Fruit fly (Drosophila melanogaster) whole organism, embryonic: ENCODE results near the gene CG12239.

Experiments used
- Blimp-1 ChIP-seq: fragments of 200-800 bp; sonication (Bioruptor generic); optimal IDR thresholded peaks from 3 replicates; lab custom pipeline; 2018; ENCODE audit warnings: missing biosample characterization, missing genetic modification characterization, mild to moderate bottlenecking, moderate library complexity, missing genetic modification reagents
- C15 ChIP-seq: fragments of 200-800 bp; sonication (Bioruptor generic); IDR thresholded peaks from 3 replicates; pipeline ENCODE4 v1.3.6; 2022; ENCODE audit warnings: missing biosample characterization, missing genetic modification characterization
- CG10654 ChIP-seq: fragments of 200-800 bp; sonication (Bioruptor generic); optimal IDR thresholded peaks from 2 replicates; lab custom pipeline; 2016; ENCODE audit warnings: missing biosample characterization, missing genetic modification characterization
- CG11085 ChIP-seq: fragments of 200-800 bp; sonication (Bioruptor generic); IDR thresholded peaks from 2 replicates; pipeline ENCODE4 v1.3.6; 2022; ENCODE audit warnings: missing biosample characterization, missing genetic modification characterization
- CG11560 ChIP-seq: fragments of 200-800 bp; sonication (Bioruptor generic); IDR thresholded peaks from 3 replicates; pipeline ENCODE4 v1.3.6; 2022; ENCODE audit warnings: missing biosample characterization, missing genetic modification characterization
- CG12071 ChIP-seq: fragments of 200-800 bp; sonication (Bioruptor generic); optimal IDR thresholded peaks from 3 replicates; lab custom pipeline; 2018; ENCODE audit warnings: missing biosample characterization, mild to moderate bottlenecking, missing genetic modification characterization
- CG12659 ChIP-seq: fragments of 200-800 bp; sonication (Bioruptor generic); optimal IDR thresholded peaks from 3 replicates; lab custom pipeline; 2017; ENCODE audit warnings: mild to moderate bottlenecking, missing biosample characterization, missing genetic modification reagents, missing genetic modification characterization
- CG15479 ChIP-seq: fragments of 200-800 bp; sonication (Bioruptor generic); optimal IDR thresholded peaks from 3 replicates; lab custom pipeline; 2019; ENCODE audit warnings: missing biosample characterization, mild to moderate bottlenecking, missing genetic modification characterization, moderate library complexity
- CG1603 ChIP-seq: fragments of 200-800 bp; sonication (Bioruptor generic); optimal IDR thresholded peaks from 2 replicates; lab custom pipeline; 2019; ENCODE audit warnings: missing biosample characterization, mild to moderate bottlenecking, missing genetic modification characterization, moderate library complexity
- CG17385 ChIP-seq: fragments of 200-800 bp; sonication (Bioruptor generic); optimal IDR thresholded peaks from 3 replicates; lab custom pipeline; 2018; ENCODE audit warnings: missing biosample characterization, mild to moderate bottlenecking, missing genetic modification characterization
- CG17802 ChIP-seq: fragments of 200-800 bp; sonication (Bioruptor generic); optimal IDR thresholded peaks from 2 replicates; lab custom pipeline; 2018; ENCODE audit warnings: missing biosample characterization, mild to moderate bottlenecking, missing genetic modification characterization, moderate library complexity
- CG1792 ChIP-seq: fragments of 200-800 bp; sonication (Bioruptor generic); optimal IDR thresholded peaks from 2 replicates; lab custom pipeline; 2016; ENCODE audit warnings: missing biosample characterization, missing genetic modification characterization
- CG18262 ChIP-seq: fragments of 200-800 bp; optimal IDR thresholded peaks from 3 replicates; lab custom pipeline; 2019; ENCODE audit warnings: missing biosample characterization, mild to moderate bottlenecking, missing genetic modification characterization, moderate library complexity
- CG2199 ChIP-seq: fragments of 200-800 bp; sonication (Bioruptor generic); IDR thresholded peaks from 3 replicates; pipeline ENCODE4 v1.3.6; 2022; ENCODE audit warnings: missing biosample characterization, missing genetic modification characterization
- CG3281 ChIP-seq: fragments of 200-800 bp; sonication (Bioruptor generic); optimal IDR thresholded peaks from 3 replicates; lab custom pipeline; 2017; ENCODE audit warnings: missing biosample characterization, mild to moderate bottlenecking, missing genetic modification characterization
- CG4404 ChIP-seq: fragments of 200-800 bp; sonication (Bioruptor generic); IDR thresholded peaks from 2 replicates; pipeline ENCODE4 v1.3.6; 2022; ENCODE audit warnings: missing biosample characterization, missing genetic modification characterization
- CG6175 ChIP-seq: fragments of 200-800 bp; sonication (Bioruptor generic); IDR thresholded peaks from 3 replicates; pipeline ENCODE4 v1.3.6; 2022; ENCODE audit warnings: missing biosample characterization, missing genetic modification characterization
- CG6791 ChIP-seq: fragments of 200-800 bp; sonication (Bioruptor generic); IDR thresholded peaks from 3 replicates; pipeline ENCODE4 v1.3.6; 2022; ENCODE audit warnings: missing biosample characterization, missing genetic modification characterization; ENCODE audit not compliant: partially characterized antibody
- CG8089 ChIP-seq: fragments of 200-800 bp; sonication (Bioruptor generic); optimal IDR thresholded peaks from 3 replicates; lab custom pipeline; 2016; ENCODE audit warnings: missing biosample characterization, missing genetic modification characterization
- CG8359 ChIP-seq: fragments of 200-800 bp; sonication (Bioruptor generic); optimal IDR thresholded peaks from 2 replicates; lab custom pipeline; 2017; ENCODE audit warnings: missing biosample characterization, mild to moderate bottlenecking, missing genetic modification characterization, borderline replicate concordance
- CrebB ChIP-seq: fragments of 200-800 bp; sonication (Bioruptor generic); optimal IDR thresholded peaks from 3 replicates; lab custom pipeline; 2018; ENCODE audit warnings: missing biosample characterization, mild to moderate bottlenecking, missing genetic modification characterization
- D19A ChIP-seq: fragments of 200-800 bp; optimal IDR thresholded peaks from 3 replicates; lab custom pipeline; 2019; ENCODE audit warnings: missing biosample characterization, mild to moderate bottlenecking, missing genetic modification characterization, moderate library complexity
- H2.0 ChIP-seq: fragments of 200-800 bp; sonication (Bioruptor generic); IDR thresholded peaks from 2 replicates; pipeline ENCODE4 v1.3.6; 2022; ENCODE audit warnings: missing biosample characterization, missing genetic modification characterization
- Hr3 ChIP-seq: fragments of 200-800 bp; sonication (Bioruptor generic); optimal IDR thresholded peaks from 3 replicates; lab custom pipeline; 2016; ENCODE audit warnings: missing biosample characterization, missing genetic modification characterization
- Hr51 ChIP-seq, 2 experiments: fragments of 200-800 bp; sonication (Bioruptor generic); optimal IDR thresholded peaks; 2 replicates in 1 of 2; 3 replicates in 1 of 2; lab custom pipeline; 2016 to 2018; ENCODE audit warnings: missing biosample characterization in 2 of 2, missing genetic modification characterization in 2 of 2, mild to moderate bottlenecking in 1 of 2, moderate library complexity in 1 of 2
- Mrtf ChIP-seq: fragments of 200-800 bp; sonication (Bioruptor generic); IDR thresholded peaks from 3 replicates; pipeline ENCODE4 v1.3.6; 2022; ENCODE audit warnings: missing biosample characterization, missing genetic modification characterization
- Neu2 ChIP-seq: fragments of 200-800 bp; sonication (Bioruptor generic); optimal IDR thresholded peaks from 3 replicates; lab custom pipeline; 2016; ENCODE audit warnings: missing biosample characterization, missing genetic modification characterization, borderline replicate concordance
- Sry-δ ChIP-seq: fragments of 200-800 bp; sonication (Bioruptor generic); optimal IDR thresholded peaks from 2 replicates; lab custom pipeline; 2016; ENCODE audit warnings: missing biosample characterization, missing genetic modification characterization
- Vsx1 ChIP-seq: fragments of 200-800 bp; sonication (Bioruptor generic); optimal IDR thresholded peaks from 2 replicates; lab custom pipeline; 2017; ENCODE audit warnings: missing biosample characterization, mild to moderate bottlenecking, missing genetic modification characterization, missing genetic modification reagents
- az2 ChIP-seq: fragments of 200-800 bp; sonication (Bioruptor generic); optimal IDR thresholded peaks from 3 replicates; lab custom pipeline; 2016; ENCODE audit warnings: missing biosample characterization, missing genetic modification characterization
- chn ChIP-seq: fragments of 200-800 bp; sonication (Bioruptor generic); optimal IDR thresholded peaks from 2 replicates; lab custom pipeline; 2016; ENCODE audit warnings: missing biosample characterization, missing genetic modification characterization
- cwo ChIP-seq: fragments of 200-800 bp; sonication (Bioruptor generic); optimal IDR thresholded peaks from 3 replicates; lab custom pipeline; 2017; ENCODE audit warnings: missing biosample characterization, missing genetic modification characterization, mild to moderate bottlenecking, moderate library complexity, missing genetic modification reagents
- dpn ChIP-seq, 2 experiments: fragments of 200-800 bp; sonication (Bioruptor generic); optimal IDR thresholded peaks; 3 replicates each; lab custom pipeline; 2016; ENCODE audit warnings: missing biosample characterization in 2 of 2, missing genetic modification characterization in 2 of 2
- fd3F ChIP-seq: fragments of 200-800 bp; sonication (Bioruptor generic); optimal IDR thresholded peaks from 2 replicates; lab custom pipeline; 2018; ENCODE audit warnings: missing biosample characterization, mild to moderate bottlenecking, missing genetic modification characterization, moderate library complexity
- fru ChIP-seq: fragments of >200 bp; optimal IDR thresholded peaks from 2 replicates; lab custom pipeline; 2017
- hth ChIP-seq: fragments of >200 bp; optimal IDR thresholded peaks from 2 replicates; lab custom pipeline; 2017; ENCODE audit warnings: inconsistent platforms
- lbe ChIP-seq: fragments of 200-800 bp; sonication (Bioruptor generic); optimal IDR thresholded peaks from 2 replicates; lab custom pipeline; 2016; ENCODE audit warnings: missing biosample characterization, mild to moderate bottlenecking, missing genetic modification characterization
- luna ChIP-seq: fragments of 200-800 bp; sonication (Bioruptor generic); optimal IDR thresholded peaks from 2 replicates; lab custom pipeline; 2016; ENCODE audit warnings: missing biosample characterization, missing genetic modification characterization
- nmo ChIP-seq: fragments of 200-800 bp; sonication (Bioruptor generic); optimal IDR thresholded peaks from 2 replicates; lab custom pipeline; 2018; ENCODE audit warnings: missing biosample characterization, mild to moderate bottlenecking, missing genetic modification characterization, moderate library complexity
- nom ChIP-seq: fragments of 200-800 bp; sonication (Bioruptor generic); optimal IDR thresholded peaks from 2 replicates; lab custom pipeline; 2017; ENCODE audit warnings: missing biosample characterization, missing genetic modification characterization, mild to moderate bottlenecking, moderate library complexity, missing genetic modification reagents
- odd ChIP-seq: fragments of 200-800 bp; sonication (Bioruptor generic); optimal IDR thresholded peaks from 2 replicates; lab custom pipeline; 2017; ENCODE audit warnings: missing biosample characterization, mild to moderate bottlenecking, missing genetic modification characterization
- pho ChIP-seq: fragments of 200-800 bp; sonication (Bioruptor generic); optimal IDR thresholded peaks from 2 replicates; lab custom pipeline; 2016; ENCODE audit warnings: missing biosample characterization, missing genetic modification characterization
- phol ChIP-seq: fragments of 200-800 bp; sonication (Bioruptor generic); optimal IDR thresholded peaks from 3 replicates; lab custom pipeline; 2018; ENCODE audit warnings: missing biosample characterization, mild to moderate bottlenecking, missing genetic modification characterization, moderate library complexity
- repo ChIP-seq: fragments of 200-800 bp; sonication (Bioruptor generic); optimal IDR thresholded peaks from 2 replicates; lab custom pipeline; 2016; ENCODE audit warnings: missing biosample characterization, missing genetic modification characterization
- sens-2 ChIP-seq: fragments of 200-800 bp; sonication (Bioruptor generic); IDR thresholded peaks from 2 replicates; pipeline ENCODE4 v1.3.6; 2022; ENCODE audit warnings: missing biosample characterization, missing genetic modification characterization
- sr ChIP-seq: fragments of 200-800 bp; sonication (Bioruptor generic); IDR thresholded peaks from 3 replicates; pipeline ENCODE4 v1.3.6; 2022; ENCODE audit warnings: missing biosample characterization, missing genetic modification characterization
- ssp ChIP-seq: fragments of 200-800 bp; sonication (Bioruptor generic); IDR thresholded peaks from 2 replicates; pipeline ENCODE4 v1.3.6; 2022; ENCODE audit warnings: missing biosample characterization, missing genetic modification characterization
- zen2 ChIP-seq: fragments of 200-800 bp; sonication (Bioruptor generic); IDR thresholded peaks from 3 replicates; pipeline ENCODE4 v1.3.6; 2022; ENCODE audit warnings: missing biosample characterization, missing genetic modification characterization; ENCODE audit not compliant: partially characterized antibody

Gene CG12239

dm6 chrX:5754837-5755828, 36.8 kb upstream of the CG12239 start, which contains the start of the genes lin-52 and CG15771 (continued):
- TF ChIP-seq phol (peak; percentile 91), az2 (GFP tag; lab: Kevin White, UChicago) (peak; percentile 93), CG17385 (GFP tag; lab: Kevin White, UChicago) (peak; percentile 93), CG8089 (GFP tag; lab: Kevin White, UChicago) (peak; percentile 51), nmo (GFP tag; lab: Kevin White, UChicago) (peak; percentile 94), repo (GFP tag; lab: Kevin White, UChicago) (no peak), CG1792 (GFP tag; lab: Kevin White, UChicago) (peak; percentile 37), ssp (peak; percentile 89), CG11560 (tag; lab: Robert Waterston, UW) (peak; percentile 95), Hr3 (GFP tag; lab: Kevin White, UChicago) (peak; percentile 93), fru (lab: Kevin White, UChicago) (no peak), CG11085 (peak; percentile 88), CG18262 (tag; lab: Kevin White, UChicago) (peak; percentile 94), C15 (GFP tag; lab: Robert Waterston, UW) (peak; percentile 87), CG8359 (GFP tag; lab: Kevin White, UChicago) (peak; percentile 86), CG12659 (peak; percentile 97), CG12071 (GFP tag; lab: Kevin White, UChicago) (peak; percentile 88), CG2199 (peak; percentile 93), Neu2 (GFP tag; lab: Kevin White, UChicago) (no peak), CG15479 (GFP tag; lab: Kevin White, UChicago) (peak; percentile 37), CG6791 (GFP tag; lab: Robert Waterston, UW) (peak; percentile 57; the same call in 2 of the 3 replicates), CG1603 (tag; lab: Kevin White, UChicago) (peak; percentile 85), D19A (tag; lab: Kevin White, UChicago) (peak; percentile 91), CG17802 (peak; percentile 44), nom (GFP tag; lab: Kevin White, UChicago) (peak; percentile 95), cwo (peak; percentile 95), H2.0 (GFP tag; lab: Robert Waterston, UW) (peak; percentile 87), odd (peak; percentile 96), CG4404 (peak; percentile 94), dpn (GFP tag; optimal IDR thresholded peaks at IDR 0.05; lab: Kevin White, UChicago) (peak; percentile 72 to 91), Blimp-1 (GFP tag; lab: Kevin White, UChicago) (peak; percentile 90), zen2 (GFP tag; lab: Robert Waterston, UW) (no peak; the same call in 2 of the 3 replicates), CrebB (tag; lab: Kevin White, UChicago) (peak; percentile 88), luna (no peak), fd3F (GFP tag; lab: Kevin White, UChicago) (peak; percentile 90), hth (lab: Kevin White, UChicago) (no peak), Hr51 (GFP tag; optimal IDR thresholded peaks at IDR 0.05; lab: Kevin White, UChicago) (peak; percentile 65 to 96), CG6175 (GFP tag; lab: Robert Waterston, UW) (peak; percentile 89), chn (GFP tag; lab: Kevin White, UChicago) (peak; percentile 88), sr (GFP tag; lab: Robert Waterston, UW) (peak; percentile 81), Sry-δ (peak; percentile 74), sens-2 (peak; percentile 76), lbe (GFP tag; lab: Kevin White, UChicago) (peak; percentile 90), Mrtf (GFP tag; lab: Robert Waterston, UW) (peak; percentile 94), CG10654 (GFP tag; lab: Kevin White, UChicago) (peak; percentile 80), CG3281 (GFP tag; lab: Kevin White, UChicago) (peak; percentile 96), Vsx1 (GFP tag; lab: Kevin White, UChicago) (peak; percentile 89), pho (peak; percentile 50)
